Worm (Caenorhabditis elegans): ENCODE measurements around the gene apy-1.
A peak's percentile ranks its signal among the peaks of the same experiment; 100 is the strongest.

The apy-1 gene

ce11 chrX:7523799-7524198 is 45.7 kb downstream of the apy-1 start:
- no peak for TF ChIP-seq ceh-16 (tag; optimal IDR thresholded peaks at IDR 0.05)
- peak; percentile 84 for TF ChIP-seq F13H6.1 (tag; optimal IDR thresholded peaks at IDR 0.05)
- TF ChIP-seq nhr-129 (tag; optimal IDR thresholded peaks at IDR 0.05): peak; percentile 45
- no peak for TF ChIP-seq nhr-77 (tag; optimal IDR thresholded peaks at IDR 0.05)
- TF ChIP-seq nhr-25 (tag; optimal IDR thresholded peaks at IDR 0.05): no peak
- TF ChIP-seq sma-9 (GFP tag; optimal IDR thresholded peaks at IDR 0.05): peak; percentile 57
- no peak for TF ChIP-seq sma-9 (tag; optimal IDR thresholded peaks at IDR 0.05)
- TF ChIP-seq C34F6.9 (tag; optimal IDR thresholded peaks at IDR 0.05): peak; percentile 8
- peak in 1 of 2 experiments; percentile 38 for TF ChIP-seq lsy-2 (tag; optimal IDR thresholded peaks at IDR 0.05)

ce11 chrX:7522595-7522994 is 46.9 kb downstream of the apy-1 start:
- peak; percentile 7 for TF ChIP-seq sma-9 (GFP tag; optimal IDR thresholded peaks at IDR 0.05)
- no peak for TF ChIP-seq sma-9 (tag; optimal IDR thresholded peaks at IDR 0.05)
- TF ChIP-seq nhr-21 (tag; optimal IDR thresholded peaks at IDR 0.05): no peak

ce11 chrX:7519569-7519968 is 50.0 kb downstream of the apy-1 start, which contains the start of gene chts-1:
Gene chts-1, minus strand, starts transcription at chrX:7519669.
- TF ChIP-seq crh-2 (tag; optimal IDR thresholded peaks at IDR 0.05) (no peak), ceh-82 (tag; optimal IDR thresholded peaks at IDR 0.05) (no peak), sma-3 (GFP tag; optimal IDR thresholded peaks at IDR 0.05) (no peak), peb-1 (tag; optimal IDR thresholded peaks at IDR 0.05) (no peak), mdl-1 (tag; optimal IDR thresholded peaks at IDR 0.05) (no peak), ceh-16 (tag; optimal IDR thresholded peaks at IDR 0.05) (no peak), zag-1 (tag; optimal IDR thresholded peaks at IDR 0.05) (no peak), snpc-4 (tag; optimal IDR thresholded peaks at IDR 0.05) (no peak), nhr-11 (tag; optimal IDR thresholded peaks at IDR 0.05) (no peak), ztf-1 (GFP tag; conservative IDR thresholded peaks at IDR 0.05) (no peak), R02D3.7 (tag; optimal IDR thresholded peaks at IDR 0.05) (no peak), elt-3 (tag; optimal IDR thresholded peaks at IDR 0.05) (no peak), alr-1 (tag; optimal IDR thresholded peaks at IDR 0.05) (no peak), lin-11 (tag; optimal IDR thresholded peaks at IDR 0.05) (no peak), unc-39 (tag; optimal IDR thresholded peaks at IDR 0.05) (no peak), mab-5 (tag; optimal IDR thresholded peaks at IDR 0.05) (no peak), nhr-129 (tag; optimal IDR thresholded peaks at IDR 0.05) (no peak), lin-13 (GFP tag; optimal IDR thresholded peaks at IDR 0.05) (no peak)

All from whole organism, L2 larva.